Worm (Caenorhabditis elegans) whole organism, late embryonic: ENCODE data around the gene F59D12.2.

Source experiments
- F13H6.1 ChIP-seq: sonication (generic microtip); optimal IDR thresholded peaks from 2 replicates; lab custom pipeline; 2016; ENCODE audit warnings: missing genetic modification characterization, missing compliant biosample characterization
- ceh-14 ChIP-seq: sonication (generic microtip); optimal IDR thresholded peaks from 2 replicates; lab custom pipeline; 2016; ENCODE audit warnings: missing genotype, missing genetic modification characterization, missing compliant biosample characterization
- elt-2 ChIP-seq: sonication (generic microtip); optimal IDR thresholded peaks from 2 replicates; lab custom pipeline; 2016; ENCODE audit warnings: missing genetic modification reagents, missing genetic modification characterization, missing compliant biosample characterization
- fkh-10 ChIP-seq: fragments of 150-350 bp; optimal IDR thresholded peaks from 2 replicates; lab custom pipeline; 2014; ENCODE audit warnings: missing biosample characterization, missing genetic modification reagents, missing genetic modification characterization
- hlh-13 ChIP-seq: fragments of 200-800 bp; sonication (Bioruptor generic); optimal IDR thresholded peaks from 2 replicates; lab custom pipeline; 2018; ENCODE audit warnings: mild to moderate bottlenecking, missing genetic modification characterization, missing compliant biosample characterization
- hlh-30 ChIP-seq: sonication (generic microtip); optimal IDR thresholded peaks from 2 replicates; lab custom pipeline; 2017; ENCODE audit warnings: antibody characterized with exemption, missing genetic modification characterization, missing compliant biosample characterization; ENCODE audit not compliant: insufficient read depth
- zip-5 ChIP-seq: sonication (generic microtip); optimal IDR thresholded peaks from 2 replicates; lab custom pipeline; 2016; ENCODE audit warnings: missing genetic modification characterization, missing compliant biosample characterization

- TF ChIP-seq ceh-14 (tag; lab: Kevin White, UChicago): no peak
- no peak for TF ChIP-seq zip-5 (tag; lab: Kevin White, UChicago)
- TF ChIP-seq hlh-30 (tag; lab: Kevin White, UChicago): no peak
- TF ChIP-seq F13H6.1 (tag; lab: Kevin White, UChicago): no peak
- no peak for TF ChIP-seq hlh-13 (GFP tag; lab: Kevin White, UChicago)
- TF ChIP-seq elt-2 (tag; lab: Kevin White, UChicago): no peak
- no peak for TF ChIP-seq fkh-10 (GFP tag; lab: Kevin White, UChicago)
Measured at ce11 chrX:15675622-15676021, at the start of gene F59D12.2.
